Worm (Caenorhabditis elegans): ENCODE results near the gene fbxa-89.

Gene fbxa-89

ce11 chrIII:12278766-12279165 is 42.8 kb downstream of the fbxa-89 start (continued):
- TF ChIP-seq Y116A8C.19 (tag; optimal IDR thresholded peaks at IDR 0.05; ENCODE audit: borderline replicate concordance) (no peak), elt-2 (tag; optimal IDR thresholded peaks at IDR 0.05) (no peak), mef-2 (tag; optimal IDR thresholded peaks at IDR 0.05) (no peak), unc-62 (GFP tag; optimal IDR thresholded peaks at IDR 0.05) (no peak), skn-1 (tag; optimal IDR thresholded peaks at IDR 0.05) (peak; percentile 40), nhr-20 (tag; optimal IDR thresholded peaks at IDR 0.05) (no peak), nhr-19 (GFP tag; conservative IDR thresholded peaks at IDR 0.05) (peak; percentile 22; the same call in 1 of the 2 replicates), unc-130 (tag; optimal IDR thresholded peaks at IDR 0.05) (no peak), ceh-63 (GFP tag; optimal IDR thresholded peaks at IDR 0.05) (no peak), blmp-1 (tag; optimal IDR thresholded peaks at IDR 0.05) (no peak), elt-3 (tag; optimal IDR thresholded peaks at IDR 0.05) (no peak), sox-4 (tag; optimal IDR thresholded peaks at IDR 0.05) (no peak), unc-86 (tag; optimal IDR thresholded peaks at IDR 0.05) (no peak), lin-15B (tag; optimal IDR thresholded peaks at IDR 0.05) (no peak), swsn-7 (tag; optimal IDR thresholded peaks at IDR 0.05) (no peak), C16A3.4 (tag; optimal IDR thresholded peaks at IDR 0.05) (no peak), fkh-10 (GFP tag; optimal IDR thresholded peaks at IDR 0.05) (no peak), fos-1 (tag; optimal IDR thresholded peaks at IDR 0.05) (no peak), lsy-2 (tag; optimal IDR thresholded peaks at IDR 0.05) (peak; percentile 23 to 45), lin-35 (GFP tag; optimal IDR thresholded peaks at IDR 0.05) (peak; percentile 87 to 92), hlh-4 (tag; optimal IDR thresholded peaks at IDR 0.05) (no peak), hlh-17 (GFP tag; optimal IDR thresholded peaks at IDR 0.05; ENCODE audit: borderline replicate concordance) (no peak), aha-1 (tag; optimal IDR thresholded peaks at IDR 0.05) (no peak), C34B4.2 (tag; optimal IDR thresholded peaks at IDR 0.05) (no peak), ets-5 (GFP tag; IDR thresholded peaks at IDR 0.05) (no peak), pag-3 (tag; optimal IDR thresholded peaks at IDR 0.05; ENCODE audit: borderline replicate concordance, insufficient read depth) (no peak), efl-3 (GFP tag; optimal IDR thresholded peaks at IDR 0.05) (no peak), nhr-11 (tag; optimal IDR thresholded peaks at IDR 0.05) (no peak), mdl-1 (tag; optimal IDR thresholded peaks at IDR 0.05) (no peak), ztf-11 (tag; optimal IDR thresholded peaks at IDR 0.05) (no peak), fkh-8 (tag; optimal IDR thresholded peaks at IDR 0.05) (no peak), zip-4 (GFP tag; optimal IDR thresholded peaks at IDR 0.05) (no peak), tbx-2 (tag; optimal IDR thresholded peaks at IDR 0.05) (peak; percentile 18), pqm-1 (tag; optimal IDR thresholded peaks at IDR 0.05) (no peak), efl-1 (optimal IDR thresholded peaks at IDR 0.05) (peak in 1 of 2 experiments; percentile 92), efl-1 (GFP tag; optimal IDR thresholded peaks at IDR 0.05 in 1 of 2) (peak; percentile 88 to 99), pax-3 (tag; optimal IDR thresholded peaks at IDR 0.05) (no peak), nhr-77 (tag; optimal IDR thresholded peaks at IDR 0.05) (no peak), xbp-1 (tag; optimal IDR thresholded peaks at IDR 0.05) (no peak), ceh-90 (tag; optimal IDR thresholded peaks at IDR 0.05) (peak; percentile 11)

DNA sequence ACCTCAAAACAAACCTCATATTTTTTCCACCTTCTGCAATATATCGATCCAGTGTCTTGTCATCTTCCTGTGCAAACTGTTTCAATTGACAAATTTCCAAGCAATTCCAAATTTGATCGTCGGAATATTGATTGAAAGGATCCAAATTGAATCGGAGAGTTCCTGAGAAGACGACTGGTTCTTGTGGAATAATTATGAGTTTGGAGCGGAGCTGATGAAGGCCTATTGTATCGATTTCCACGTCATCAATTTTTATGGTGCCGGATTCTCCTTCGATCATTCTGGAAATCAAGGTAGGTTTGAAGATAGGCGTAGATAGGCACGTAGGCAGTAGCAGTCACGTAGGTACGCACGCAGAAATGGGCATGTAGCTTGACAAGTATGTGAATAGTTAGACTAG is 48.2 kb downstream of the fbxa-89 start:
- TF ChIP-seq ceh-8 (GFP tag; optimal IDR thresholded peaks at IDR 0.05) (no peak), mdl-1 (tag; optimal IDR thresholded peaks at IDR 0.05) (no peak), swsn-7 (tag; optimal IDR thresholded peaks at IDR 0.05) (no peak), lir-3 (tag; optimal IDR thresholded peaks at IDR 0.05; ENCODE audit: poor library complexity) (no peak), unc-130 (tag; optimal IDR thresholded peaks at IDR 0.05) (no peak), snpc-4 (tag; optimal IDR thresholded peaks at IDR 0.05) (no peak), unc-98 (GFP tag; IDR thresholded peaks at IDR 0.05) (no peak), nhr-85 (tag) (no peak), unc-30 (tag; optimal IDR thresholded peaks at IDR 0.05) (no peak), nhr-12 (tag; optimal IDR thresholded peaks at IDR 0.05) (no peak), dpl-1 (GFP tag; optimal IDR thresholded peaks at IDR 0.05) (no peak), alr-1 (tag; optimal IDR thresholded peaks at IDR 0.05; ENCODE audit: borderline replicate concordance) (no peak), ztf-4 (tag; optimal IDR thresholded peaks at IDR 0.05) (no peak), aha-1 (tag; optimal IDR thresholded peaks at IDR 0.05) (no peak), rnt-1 (tag; optimal IDR thresholded peaks at IDR 0.05) (no peak)

All from whole organism, L1 larva.